Worm (Caenorhabditis elegans) whole organism, L1 larva: ENCODE results near the gene ugt-5.

ENCODE experiments used
- F16B12.6 ChIP-seq: fragments of 150-350 bp; optimal IDR thresholded peaks from 2 replicates; lab custom pipeline; 2014; ENCODE audit warnings: missing biosample characterization, missing genetic modification characterization
- aly-2 ChIP-seq: fragments of 150-350 bp; optimal IDR thresholded peaks from 2 replicates; lab custom pipeline; 2014; ENCODE audit warnings: missing biosample characterization, missing genetic modification characterization
- ama-1 ChIP-seq: fragments of 150-350 bp; optimal IDR thresholded peaks from 2 replicates; lab custom pipeline; 2014
- blmp-1 ChIP-seq: fragments of 150-350 bp; optimal IDR thresholded peaks from 2 replicates; lab custom pipeline; 2014; ENCODE audit warnings: missing biosample characterization, missing genetic modification characterization
- fos-1 ChIP-seq: fragments of 150-350 bp; optimal IDR thresholded peaks from 2 replicates; lab custom pipeline; 2014; ENCODE audit warnings: missing biosample characterization, missing genetic modification characterization
- isw-1 ChIP-seq: fragments of 200-800 bp; sonication (Bioruptor generic); IDR thresholded peaks from 2 replicates; pipeline ENCODE4 v1.3.6; 2022; ENCODE audit warnings: missing genetic modification characterization, missing compliant biosample characterization
- mef-2 ChIP-seq: fragments of 150-350 bp; optimal IDR thresholded peaks from 2 replicates; lab custom pipeline; 2014; ENCODE audit warnings: missing biosample characterization, missing genetic modification characterization
- nhr-12 ChIP-seq: sonication (generic microtip); optimal IDR thresholded peaks from 2 replicates; lab custom pipeline; 2017; ENCODE audit warnings: missing biosample characterization, missing genetic modification characterization
- nhr-28 ChIP-seq: fragments of 150-350 bp; optimal IDR thresholded peaks from 2 replicates; lab custom pipeline; 2014; ENCODE audit warnings: missing biosample characterization, missing genetic modification characterization
- pqm-1 ChIP-seq: sonication (generic microtip); optimal IDR thresholded peaks from 3 replicates; lab custom pipeline; 2017; ENCODE audit warnings: missing biosample characterization, missing genetic modification characterization
- snpc-4 ChIP-seq: fragments of 150-350 bp; optimal IDR thresholded peaks from 2 replicates; lab custom pipeline; 2014; ENCODE audit warnings: missing biosample characterization, missing genetic modification characterization
- unc-130 ChIP-seq: fragments of 150-350 bp; optimal IDR thresholded peaks from 2 replicates; lab custom pipeline; 2017; ENCODE audit warnings: missing biosample characterization, missing genetic modification characterization, inconsistent platforms
- ztf-11 ChIP-seq, 2 experiments: sonication (generic microtip); optimal IDR thresholded peaks; 2 replicates each; lab custom pipeline; 2016 to 2017; ENCODE audit warnings: missing genetic modification characterization in 2 of 2, missing biosample characterization in 1 of 2, missing compliant biosample characterization in 1 of 2

- TF ChIP-seq ama-1 (lab: Kevin White, UChicago) (no peak), ztf-11 (tag; optimal IDR thresholded peaks at IDR 0.05; lab: Kevin White, UChicago) (no peak), snpc-4 (tag; lab: Kevin White, UChicago) (no peak), isw-1 (GFP tag; lab: Robert Waterston, UW) (no peak), nhr-12 (no peak), fos-1 (tag; lab: Kevin White, UChicago) (no peak), F16B12.6 (tag; lab: Kevin White, UChicago) (no peak), blmp-1 (tag; lab: Kevin White, UChicago) (no peak), pqm-1 (tag; lab: Kevin White, UChicago) (no peak), aly-2 (tag; lab: Kevin White, UChicago) (no peak), mef-2 (tag; lab: Kevin White, UChicago) (no peak), unc-130 (tag; lab: Kevin White, UChicago) (no peak), nhr-28 (tag; lab: Kevin White, UChicago) (no peak)
These were observed 27.2 kb upstream of the ugt-5 start, which contains the start of the genes ZC443.4 and ugt-18 for ce11 chrV:12819792-12820453.
